Worm (Caenorhabditis elegans) whole organism, L1 larva: Measurements from ENCODE around the gene epi-1.

ENCODE experiments used
- C04F5.9 ChIP-seq: sonication (generic microtip); optimal IDR thresholded peaks from 2 replicates; lab custom pipeline; 2016; ENCODE audit warnings: missing genetic modification characterization, missing compliant biosample characterization
- C16A3.4 ChIP-seq: fragments of 150-350 bp; optimal IDR thresholded peaks from 2 replicates; lab custom pipeline; 2014; ENCODE audit warnings: missing biosample characterization, missing genetic modification characterization
- F16B12.6 ChIP-seq: fragments of 150-350 bp; optimal IDR thresholded peaks from 2 replicates; lab custom pipeline; 2014; ENCODE audit warnings: missing biosample characterization, missing genetic modification characterization
- Y116A8C.19 ChIP-seq: sonication (generic microtip); optimal IDR thresholded peaks from 2 replicates; lab custom pipeline; 2016; ENCODE audit warnings: missing compliant biosample characterization, missing genetic modification characterization, borderline replicate concordance
- aha-1 ChIP-seq: fragments of 150-350 bp; optimal IDR thresholded peaks from 2 replicates; lab custom pipeline; 2014; ENCODE audit warnings: missing biosample characterization, missing genetic modification characterization
- blmp-1 ChIP-seq: fragments of 150-350 bp; optimal IDR thresholded peaks from 2 replicates; lab custom pipeline; 2014; ENCODE audit warnings: missing biosample characterization, missing genetic modification characterization
- ceh-63 ChIP-seq: fragments of 200-800 bp; sonication (Bioruptor generic); optimal IDR thresholded peaks from 2 replicates; lab custom pipeline; 2018; ENCODE audit warnings: mild to moderate bottlenecking, missing genetic modification characterization, missing compliant biosample characterization
- ceh-8 ChIP-seq: fragments of 200-800 bp; sonication (Bioruptor generic); optimal IDR thresholded peaks from 2 replicates; lab custom pipeline; 2018; ENCODE audit warnings: mild to moderate bottlenecking, missing genetic modification characterization, moderate library complexity, missing compliant biosample characterization
- dpl-1 ChIP-seq, 3 experiments: fragments of 150-350 bp in 2 of 3; sonication (generic microtip) in 1 of 3; optimal IDR thresholded peaks; 2 replicates each; lab custom pipeline; 2014 to 2017; ENCODE audit warnings: missing biosample characterization in 3 of 3, missing genetic modification characterization in 3 of 3, missing genetic modification reagents in 3 of 3
- dsc-1 ChIP-seq: sonication (generic microtip); optimal IDR thresholded peaks from 2 replicates; lab custom pipeline; 2016; ENCODE audit warnings: mild to moderate bottlenecking, missing genetic modification characterization, missing compliant biosample characterization
- efl-1 ChIP-seq, 4 experiments: fragments of 150-350 bp; optimal IDR thresholded peaks in 3 of 4; peaks in 1 of 4; 1 replicate in 1 of 4; 2 replicates in 3 of 4; lab custom pipeline; 2014; ENCODE audit warnings: missing biosample characterization in 2 of 4, missing genetic modification characterization in 2 of 4, missing genetic modification reagents in 2 of 4
- egl-27 ChIP-seq, 2 experiments: fragments of 150-350 bp in 1 of 2; sonication (generic microtip); optimal IDR thresholded peaks; 3 replicates each; lab custom pipeline; 2017 to 2018; ENCODE audit warnings: missing biosample characterization in 2 of 2, missing genetic modification characterization in 2 of 2, missing genetic modification reagents in 2 of 2
- elt-3 ChIP-seq, 6 experiments: fragments of 150-350 bp in 1 of 6; sonication (generic microtip); optimal IDR thresholded peaks; 2 replicates each; lab custom pipeline; 2017 to 2018; ENCODE audit warnings: missing biosample characterization in 6 of 6, missing genetic modification characterization in 6 of 6, inconsistent platforms in 1 of 6
- fkh-10 ChIP-seq: sonication (generic microtip); optimal IDR thresholded peaks from 2 replicates; lab custom pipeline; 2017; ENCODE audit warnings: missing biosample characterization, missing genetic modification reagents, missing genetic modification characterization
- fkh-4 ChIP-seq: sonication (generic microtip); optimal IDR thresholded peaks from 2 replicates; lab custom pipeline; 2016; ENCODE audit warnings: missing compliant biosample characterization, missing genetic modification characterization, borderline replicate concordance
- fkh-8 ChIP-seq: sonication (generic microtip); optimal IDR thresholded peaks from 2 replicates; lab custom pipeline; 2016; ENCODE audit warnings: mild to moderate bottlenecking, missing genetic modification characterization, missing compliant biosample characterization
- fos-1 ChIP-seq: fragments of 150-350 bp; optimal IDR thresholded peaks from 2 replicates; lab custom pipeline; 2014; ENCODE audit warnings: missing biosample characterization, missing genetic modification characterization
- hlh-17 ChIP-seq: fragments of 200-800 bp; sonication (Bioruptor generic); optimal IDR thresholded peaks from 2 replicates; lab custom pipeline; 2018; ENCODE audit warnings: missing genetic modification characterization, mild to moderate bottlenecking, missing compliant biosample characterization, moderate library complexity, borderline replicate concordance
- hpl-2 ChIP-seq: fragments of 150-350 bp; optimal IDR thresholded peaks from 2 replicates; lab custom pipeline; 2014; ENCODE audit warnings: missing biosample characterization, missing genetic modification reagents, missing genetic modification characterization
- irx-1 ChIP-seq: sonication (generic microtip); optimal IDR thresholded peaks from 2 replicates; lab custom pipeline; 2016; ENCODE audit warnings: missing genetic modification characterization, missing compliant biosample characterization
- lin-13 ChIP-seq: fragments of 150-350 bp; optimal IDR thresholded peaks from 2 replicates; lab custom pipeline; 2014; ENCODE audit warnings: missing biosample characterization, missing genetic modification reagents, missing genetic modification characterization
- lin-14 ChIP-seq: fragments of 200-800 bp; sonication (Bioruptor generic); optimal IDR thresholded peaks from 2 replicates; lab custom pipeline; 2018; ENCODE audit warnings: mild to moderate bottlenecking, missing genetic modification characterization, moderate library complexity, missing compliant biosample characterization
- lin-35 ChIP-seq, 2 experiments: fragments of 150-350 bp; optimal IDR thresholded peaks; 2 replicates each; lab custom pipeline; 2014; ENCODE audit warnings: missing biosample characterization in 2 of 2, missing genetic modification characterization in 2 of 2, missing genetic modification reagents in 2 of 2
- lsy-2 ChIP-seq, 2 experiments: fragments of 150-350 bp; optimal IDR thresholded peaks; 2 replicates each; lab custom pipeline; 2014; ENCODE audit warnings: missing biosample characterization in 2 of 2, missing genetic modification characterization in 2 of 2
- mep-1 ChIP-seq: fragments of 150-350 bp; optimal IDR thresholded peaks from 2 replicates; lab custom pipeline; 2014; ENCODE audit warnings: missing biosample characterization, missing genetic modification characterization
- nhr-20 ChIP-seq: sonication (generic microtip); optimal IDR thresholded peaks from 2 replicates; lab custom pipeline; 2016; ENCODE audit warnings: mild to moderate bottlenecking, missing genetic modification characterization, missing compliant biosample characterization
- nhr-28 ChIP-seq: fragments of 150-350 bp; optimal IDR thresholded peaks from 2 replicates; lab custom pipeline; 2014; ENCODE audit warnings: missing biosample characterization, missing genetic modification characterization
- nhr-47 ChIP-seq: sonication (generic microtip); optimal IDR thresholded peaks from 2 replicates; lab custom pipeline; 2016; ENCODE audit warnings: mild to moderate bottlenecking, missing genetic modification characterization, moderate library complexity, missing compliant biosample characterization
- nhr-71 ChIP-seq: sonication (generic microtip); optimal IDR thresholded peaks from 2 replicates; lab custom pipeline; 2016; ENCODE audit warnings: mild to moderate bottlenecking, missing genetic modification characterization, moderate library complexity, missing compliant biosample characterization
- nhr-77 ChIP-seq: fragments of 150-350 bp; optimal IDR thresholded peaks from 2 replicates; lab custom pipeline; 2014; ENCODE audit warnings: missing biosample characterization, missing genetic modification characterization
- nhr-85 ChIP-seq: sonication (generic microtip); peaks from one replicate; lab custom pipeline; 2016; ENCODE audit warnings: missing genetic modification characterization, inconsistent platforms, missing compliant biosample characterization
- nhr-90 ChIP-seq: sonication (generic microtip); optimal IDR thresholded peaks from 2 replicates; lab custom pipeline; 2016; ENCODE audit warnings: mild to moderate bottlenecking, missing genetic modification characterization, missing compliant biosample characterization; ENCODE audit not compliant: poor library complexity
- pax-3 ChIP-seq: fragments of 200-800 bp; sonication (Bioruptor generic); optimal IDR thresholded peaks from 2 replicates; lab custom pipeline; 2018; ENCODE audit warnings: mild to moderate bottlenecking, missing genetic modification characterization, moderate library complexity, missing compliant biosample characterization
- pqm-1 ChIP-seq: sonication (generic microtip); optimal IDR thresholded peaks from 3 replicates; lab custom pipeline; 2017; ENCODE audit warnings: missing biosample characterization, missing genetic modification characterization
- rnt-1 ChIP-seq: sonication (generic microtip); optimal IDR thresholded peaks from 2 replicates; lab custom pipeline; 2016; ENCODE audit warnings: mild to moderate bottlenecking, missing genetic modification characterization, moderate library complexity, missing compliant biosample characterization
- snpc-4 ChIP-seq: fragments of 150-350 bp; optimal IDR thresholded peaks from 2 replicates; lab custom pipeline; 2014; ENCODE audit warnings: missing biosample characterization, missing genetic modification characterization
- snu-23 ChIP-seq: sonication (generic microtip); optimal IDR thresholded peaks from 2 replicates; lab custom pipeline; 2016; ENCODE audit warnings: missing genetic modification characterization, missing compliant biosample characterization
- sptf-1 ChIP-seq: fragments of 150-350 bp; optimal IDR thresholded peaks from 2 replicates; lab custom pipeline; 2014; ENCODE audit warnings: missing biosample characterization, missing genetic modification characterization
- swsn-7 ChIP-seq: sonication (generic microtip); optimal IDR thresholded peaks from 2 replicates; lab custom pipeline; 2016; ENCODE audit warnings: missing genetic modification characterization, missing compliant biosample characterization
- unc-30 ChIP-seq: sonication (generic microtip); optimal IDR thresholded peaks from 2 replicates; lab custom pipeline; 2017; ENCODE audit warnings: missing biosample characterization, missing genetic modification characterization
- unc-62 ChIP-seq: fragments of 150-350 bp; optimal IDR thresholded peaks from 2 replicates; lab custom pipeline; 2014; ENCODE audit warnings: missing biosample characterization, missing genetic modification reagents, missing genetic modification characterization
- unc-98 ChIP-seq: fragments of 200-800 bp; sonication (Bioruptor generic); IDR thresholded peaks from 2 replicates; pipeline ENCODE4 v1.3.6; 2022; ENCODE audit warnings: missing genetic modification characterization, missing compliant biosample characterization
- xbp-1 ChIP-seq: sonication (generic microtip); optimal IDR thresholded peaks from 2 replicates; lab custom pipeline; 2016; ENCODE audit warnings: missing genetic modification characterization, missing compliant biosample characterization
- zag-1 ChIP-seq: fragments of 150-350 bp; optimal IDR thresholded peaks from 2 replicates; lab custom pipeline; 2014; ENCODE audit warnings: missing biosample characterization, missing genetic modification characterization
- zip-4 ChIP-seq: fragments of 200-800 bp; sonication (Bioruptor generic); optimal IDR thresholded peaks from 2 replicates; lab custom pipeline; 2018; ENCODE audit warnings: mild to moderate bottlenecking, missing genetic modification characterization, moderate library complexity, missing compliant biosample characterization
- ztf-11 ChIP-seq, 2 experiments: sonication (generic microtip); optimal IDR thresholded peaks; 2 replicates each; lab custom pipeline; 2016 to 2017; ENCODE audit warnings: missing genetic modification characterization in 2 of 2, missing biosample characterization in 1 of 2, missing compliant biosample characterization in 1 of 2

epi-1 gene

DNA sequence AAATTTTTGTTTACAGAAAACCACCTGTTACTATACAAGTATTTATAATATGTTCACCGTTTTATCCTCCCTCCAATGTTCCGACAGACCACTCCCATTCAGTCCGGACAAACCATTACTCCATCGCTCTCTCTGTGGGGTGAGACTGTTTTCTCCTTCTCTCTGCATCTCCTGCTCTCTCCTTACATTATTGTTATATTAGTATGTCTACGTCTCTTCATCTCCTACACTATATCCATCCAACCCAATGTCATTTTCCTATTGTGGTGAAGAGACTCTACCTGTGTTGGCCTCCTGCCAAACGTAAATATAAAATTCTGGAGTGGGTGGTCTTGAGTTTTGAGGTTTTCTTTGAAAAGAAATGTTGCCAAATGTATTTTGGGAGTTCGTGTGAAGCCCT is 48.0 kb downstream of the epi-1 start:
- no peak for TF ChIP-seq zip-4 (GFP tag; lab: Kevin White, UChicago)
- no peak for TF ChIP-seq C16A3.4 (tag; lab: Kevin White, UChicago)
- TF ChIP-seq lin-14 = peak; percentile 75
- peak; percentile 57 for TF ChIP-seq blmp-1 (tag; lab: Kevin White, UChicago)
- TF ChIP-seq nhr-71 (tag; lab: Kevin White, UChicago) = peak; percentile 45
- TF ChIP-seq nhr-90 (tag; lab: Kevin White, UChicago) = peak; percentile 22
- no peak for TF ChIP-seq unc-62 (GFP tag; lab: Kevin White, UChicago)
- TF ChIP-seq sptf-1 (tag; lab: Kevin White, UChicago) = no peak
- TF ChIP-seq nhr-85 = peak; percentile 68
- peak; percentile 59 for TF ChIP-seq mep-1
- TF ChIP-seq nhr-77 = peak; percentile 28
- peak; percentile 20 for TF ChIP-seq xbp-1 (tag; lab: Kevin White, UChicago)
- TF ChIP-seq fkh-8 (tag; lab: Kevin White, UChicago) = peak; percentile 42
- no peak for TF ChIP-seq fkh-10
- peak; percentile 23 to 29 for TF ChIP-seq efl-1 (optimal IDR thresholded peaks at IDR 0.05; lab: Kevin White, UChicago)
- peak; percentile 0 to 89 for TF ChIP-seq efl-1 (GFP tag; optimal IDR thresholded peaks at IDR 0.05 in 1 of 2; lab: Kevin White, UChicago)
- TF ChIP-seq egl-27 (tag; optimal IDR thresholded peaks at IDR 0.05; lab: Kevin White, UChicago) = no peak
- TF ChIP-seq dpl-1 (GFP tag; optimal IDR thresholded peaks at IDR 0.05; lab: Kevin White, UChicago) = peak; percentile 7 to 13 (median 12)
- TF ChIP-seq aha-1 (tag; lab: Kevin White, UChicago) = no peak
- peak; percentile 58 for TF ChIP-seq nhr-20 (tag; lab: Kevin White, UChicago)
- no peak for TF ChIP-seq C04F5.9 (tag; lab: Kevin White, UChicago)
- TF ChIP-seq swsn-7 (tag; lab: Kevin White, UChicago) = peak; percentile 23
- peak in 1 of 2 experiments; percentile 46 for TF ChIP-seq lin-35 (GFP tag; optimal IDR thresholded peaks at IDR 0.05; lab: Kevin White, UChicago)
- TF ChIP-seq snu-23 (GFP tag; lab: Kevin White, UChicago) = peak; percentile 60
- peak; percentile 15 to 33 for TF ChIP-seq lsy-2 (tag; optimal IDR thresholded peaks at IDR 0.05; lab: Kevin White, UChicago)
- TF ChIP-seq nhr-28 (tag; lab: Kevin White, UChicago) = no peak
- peak; percentile 10 for TF ChIP-seq nhr-47 (tag; lab: Kevin White, UChicago)

DNA sequence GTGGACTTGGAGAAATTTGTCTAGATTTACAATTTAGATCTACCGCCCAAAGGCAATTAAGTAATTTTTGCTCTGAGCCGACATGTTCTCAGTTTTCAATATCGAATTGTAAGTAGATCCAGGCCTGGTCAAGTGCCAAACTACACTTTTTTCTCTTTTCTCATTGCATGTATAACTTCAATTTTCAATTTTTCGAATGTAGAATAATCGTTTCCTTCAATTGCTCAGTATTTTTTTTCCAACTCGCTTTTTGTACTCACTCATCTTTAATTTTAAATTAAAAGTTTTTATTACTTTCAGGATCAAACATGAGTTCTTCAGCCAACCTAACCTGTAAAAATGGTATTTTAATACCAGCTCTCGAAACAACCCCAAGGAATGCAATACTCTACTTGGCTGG is 49.7 kb downstream of the epi-1 start, which contains the start of gene ncx-3:
Gene ncx-3, plus strand, starts transcription at position 301 of the 400 bp plus-strand sequence.
- TF ChIP-seq xbp-1 (tag; lab: Kevin White, UChicago) = no peak
- no peak for TF ChIP-seq F16B12.6
- TF ChIP-seq unc-98 (GFP tag; lab: Robert Waterston, UW) = no peak
- no peak for TF ChIP-seq rnt-1 (tag; lab: Kevin White, UChicago)

DNA sequence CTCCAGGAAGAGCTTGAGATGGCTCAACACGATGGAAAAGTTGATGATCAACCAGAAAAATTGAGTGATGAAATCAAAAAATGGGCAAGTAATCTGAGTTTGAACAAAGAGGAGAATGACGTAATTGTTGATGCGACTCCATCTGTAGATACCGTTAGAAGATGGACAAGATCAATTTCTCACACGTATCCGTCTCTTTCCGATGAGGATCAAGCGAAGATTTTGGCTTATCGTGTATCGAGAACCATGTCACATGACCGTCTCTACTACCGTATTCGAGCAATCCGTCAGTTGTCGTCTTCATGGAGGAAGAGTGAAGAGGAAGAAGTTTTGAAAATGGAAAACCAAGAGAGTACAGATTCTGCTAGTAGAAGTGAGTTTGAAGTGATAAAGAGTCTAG is 51.5 kb downstream of the epi-1 start:
- TF ChIP-seq fkh-8 (tag; lab: Kevin White, UChicago) = no peak
- peak; percentile 51 for TF ChIP-seq blmp-1 (tag; lab: Kevin White, UChicago)

- TF ChIP-seq pqm-1 (no peak), zip-4 (GFP tag; lab: Kevin White, UChicago) (no peak), hpl-2 (GFP tag; lab: Kevin White, UChicago) (no peak), F16B12.6 (no peak), dpl-1 (GFP tag; optimal IDR thresholded peaks at IDR 0.05; lab: Kevin White, UChicago) (no peak), nhr-28 (tag; lab: Kevin White, UChicago) (no peak), lsy-2 (tag; optimal IDR thresholded peaks at IDR 0.05; lab: Kevin White, UChicago) (no peak), ceh-8 (no peak), unc-30 (tag; lab: Kevin White, UChicago) (no peak), zag-1 (no peak), hlh-17 (GFP tag; lab: Kevin White, UChicago) (no peak), dsc-1 (tag; lab: Kevin White, UChicago) (peak; percentile 84), snpc-4 (no peak), pax-3 (tag; lab: Kevin White, UChicago) (peak; percentile 67), fkh-4 (tag; lab: Kevin White, UChicago) (no peak), fkh-10 (no peak), elt-3 (tag; optimal IDR thresholded peaks at IDR 0.05; lab: Kevin White, UChicago) (no peak), lin-13 (GFP tag; lab: Kevin White, UChicago) (no peak), ztf-11 (tag; optimal IDR thresholded peaks at IDR 0.05; lab: Kevin White, UChicago) (no peak), irx-1 (tag; lab: Kevin White, UChicago) (no peak), ceh-63 (GFP tag; lab: Kevin White, UChicago) (no peak), fkh-8 (tag; lab: Kevin White, UChicago) (peak; percentile 19), Y116A8C.19 (tag; lab: Kevin White, UChicago) (no peak), fos-1 (tag; lab: Kevin White, UChicago) (no peak)
Measured at ce11 chrIV:10718865-10719264, 52.2 kb downstream of the epi-1 start.
